Fruit fly (Drosophila melanogaster): ENCODE data around the gene CG15005.

CG15005 gene

DNA sequence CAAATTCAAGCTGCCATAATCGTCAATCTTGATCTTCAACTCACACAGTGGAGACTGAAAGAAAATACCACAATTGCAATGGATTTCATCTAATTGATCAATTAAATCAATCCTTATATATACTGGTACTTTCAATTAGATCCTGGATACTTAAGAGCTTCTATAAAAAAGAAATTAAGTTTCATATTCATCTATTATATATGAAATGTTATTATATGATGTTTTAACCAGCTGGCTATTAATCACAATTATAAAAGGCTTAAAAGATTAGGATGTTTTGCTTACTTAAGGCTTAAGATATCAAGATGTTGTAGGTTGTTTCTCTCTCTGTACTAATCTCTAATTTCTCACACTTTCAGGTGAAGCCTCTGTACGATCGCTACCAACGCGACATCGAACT lies 728 bp upstream of the CG15005 start:
- TF ChIP-seq CG17806 (tag; optimal IDR thresholded peaks at IDR 0.05), result no peak
- TF ChIP-seq Pif1B (GFP tag; optimal IDR thresholded peaks at IDR 0.05), result no peak
- no peak for TF ChIP-seq CG8301 (tag; optimal IDR thresholded peaks at IDR 0.05)
- TF ChIP-seq CG13204 (GFP tag; optimal IDR thresholded peaks at IDR 0.05), result no peak
- no peak for TF ChIP-seq CG4496 (GFP tag; IDR thresholded peaks at IDR 0.05)
- TF ChIP-seq CG15710 (tag; optimal IDR thresholded peaks at IDR 0.05), result no peak
- TF ChIP-seq fd96Ca (GFP tag; IDR thresholded peaks at IDR 0.05), result no peak
- no peak for TF ChIP-seq Snoo (tag; optimal IDR thresholded peaks at IDR 0.05)
- TF ChIP-seq EcR (GFP tag; optimal IDR thresholded peaks at IDR 0.05), result no peak
- TF ChIP-seq gl (tag; optimal IDR thresholded peaks at IDR 0.05), result no peak
- TF ChIP-seq CG34367 (tag; optimal IDR thresholded peaks at IDR 0.05), result no peak
- TF ChIP-seq CG14655 (GFP tag; optimal IDR thresholded peaks at IDR 0.05), result no peak

DNA sequence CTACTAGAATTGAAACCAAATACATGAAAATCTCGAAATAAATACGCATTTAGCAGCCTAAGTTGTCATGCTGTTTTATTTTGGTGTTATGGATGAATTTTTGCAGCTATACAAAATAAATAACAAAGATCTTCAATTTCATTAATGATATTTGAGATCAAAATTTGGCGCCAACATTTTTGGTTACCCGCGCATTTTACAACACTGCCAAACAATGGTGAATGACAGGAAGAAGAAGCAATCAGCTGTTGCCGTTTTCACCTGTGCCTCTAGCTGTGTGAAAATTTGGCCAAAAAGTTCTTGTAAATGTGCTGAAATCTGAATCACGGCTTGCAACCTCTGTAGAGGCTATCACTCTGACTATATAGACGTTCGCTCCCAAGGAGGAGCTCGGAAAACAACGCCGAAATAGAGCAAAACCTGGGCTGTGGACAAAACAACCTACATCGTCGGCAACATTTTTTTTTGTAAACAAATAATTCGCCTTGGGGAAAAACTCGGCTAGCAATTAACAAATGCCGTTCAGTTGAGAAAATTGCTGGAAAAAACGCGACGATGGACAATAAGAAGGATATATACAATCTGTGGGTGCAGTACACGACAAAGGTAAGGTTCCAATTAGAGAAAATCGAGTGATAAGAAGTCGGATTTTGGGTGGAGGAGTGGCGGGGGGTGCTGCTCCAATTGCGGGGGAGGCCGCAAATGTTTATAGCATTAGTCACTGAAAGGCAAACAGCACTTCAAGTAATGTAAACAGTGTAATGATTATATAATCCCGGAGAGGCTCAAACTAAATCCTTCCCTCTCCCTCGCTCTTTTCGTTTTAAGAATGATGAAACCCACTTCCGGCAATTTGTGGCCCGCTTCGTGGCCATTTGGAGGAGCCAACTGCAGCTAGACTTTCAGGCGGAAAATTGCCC lies 10.1 kb downstream of the CG15005 start, which contains the start of gene CG43367:
Gene CG43367 (plus strand): TSS at position 264 of the 920 bp plus-strand sequence.
- TF ChIP-seq CG34367 (tag; optimal IDR thresholded peaks at IDR 0.05) (no peak), EcR (GFP tag; optimal IDR thresholded peaks at IDR 0.05) (no peak), Pif1B (GFP tag; optimal IDR thresholded peaks at IDR 0.05) (no peak), fd96Ca (GFP tag; IDR thresholded peaks at IDR 0.05) (no peak), CG32121 (GFP tag; IDR thresholded peaks at IDR 0.05) (0 out of 2 replicates have a peak, but pooled peaks have one; percentile 14)

DNA sequence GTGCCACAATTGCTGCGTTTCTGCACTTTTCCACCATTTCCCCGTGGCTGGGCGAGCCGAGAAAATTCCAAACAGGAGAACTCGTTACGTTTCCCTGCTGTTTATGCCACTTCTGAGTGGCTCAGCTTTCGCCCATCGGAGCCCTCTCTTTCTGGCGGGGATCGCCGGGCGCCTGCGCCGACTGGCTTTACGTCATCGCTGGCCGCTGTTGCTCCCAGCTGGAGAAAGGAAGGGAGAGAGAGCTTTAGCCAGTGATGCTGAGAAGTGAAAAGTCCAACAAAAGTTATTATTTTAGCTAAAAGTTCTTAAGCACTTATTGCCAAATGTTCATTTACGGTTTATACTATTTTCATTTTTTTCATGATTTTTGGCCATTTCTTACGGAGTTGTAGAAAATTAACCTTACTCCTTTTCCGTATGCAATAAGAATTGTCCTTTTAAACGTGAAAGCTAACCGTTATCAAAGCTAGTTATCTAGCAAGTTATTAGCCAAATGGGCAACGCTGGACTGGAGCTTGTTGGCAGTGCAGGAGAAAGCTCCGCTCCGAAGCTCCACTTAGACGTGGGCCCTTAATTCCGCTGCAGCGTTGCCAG lies 16.1 kb downstream of the CG15005 start, which contains the start of the genes Teh2 and tipE:
Gene Teh2 (minus strand): TSS at position 94 of the 594 bp plus-strand sequence.
Gene tipE (plus strand): TSS at position 570 of the 594 bp plus-strand sequence.
- TF ChIP-seq CG32121 (GFP tag; IDR thresholded peaks at IDR 0.05) (no peak), CG13204 (GFP tag; optimal IDR thresholded peaks at IDR 0.05) (no peak), rn (GFP tag; IDR thresholded peaks at IDR 0.05) (no peak), CG8301 (tag; optimal IDR thresholded peaks at IDR 0.05) (no peak), CG10348 (GFP tag; IDR thresholded peaks at IDR 0.05) (no peak), CG4496 (GFP tag; IDR thresholded peaks at IDR 0.05) (no peak), Pif1B (GFP tag; optimal IDR thresholded peaks at IDR 0.05) (no peak), CG8159 (tag; optimal IDR thresholded peaks at IDR 0.05) (no peak)

DNA sequence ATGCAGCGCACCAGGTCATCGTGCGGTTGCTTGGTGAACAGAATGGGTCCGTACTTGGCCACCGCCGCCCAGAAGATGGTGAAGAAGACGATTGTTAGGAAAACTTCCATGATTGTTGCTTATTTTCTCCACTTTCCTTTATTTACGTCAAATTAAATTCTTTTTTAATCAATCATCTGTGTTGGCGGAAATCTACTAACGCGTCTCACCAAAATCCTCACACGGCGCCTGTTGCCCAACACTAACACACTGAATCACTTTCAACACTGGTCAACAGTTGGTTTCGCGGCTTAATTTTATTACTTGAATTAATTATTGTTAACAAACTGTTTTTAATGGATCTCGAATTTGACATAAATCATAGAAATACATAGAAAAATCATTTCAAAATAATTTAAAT lies 17.5 kb downstream of the CG15005 start, which contains the start of gene VhaM9.7-c:
Gene VhaM9.7-c (minus strand): TSS at position 207 of the 400 bp plus-strand sequence.
- TF ChIP-seq Pif1B (GFP tag; optimal IDR thresholded peaks at IDR 0.05) (no peak), EcR (GFP tag; optimal IDR thresholded peaks at IDR 0.05) (no peak), CG15710 (tag; optimal IDR thresholded peaks at IDR 0.05) (peak; percentile 4), CG14655 (GFP tag; optimal IDR thresholded peaks at IDR 0.05) (no peak), gl (tag; optimal IDR thresholded peaks at IDR 0.05) (no peak), CG32121 (GFP tag; IDR thresholded peaks at IDR 0.05) (no peak), CG8301 (tag; optimal IDR thresholded peaks at IDR 0.05) (no peak), Pif1A (GFP tag; optimal IDR thresholded peaks at IDR 0.05) (no peak), CG17806 (tag; optimal IDR thresholded peaks at IDR 0.05) (no peak), D1 (tag; optimal IDR thresholded peaks at IDR 0.05) (peak; percentile 6), CG34367 (tag; optimal IDR thresholded peaks at IDR 0.05) (no peak), rn (GFP tag; IDR thresholded peaks at IDR 0.05) (0 out of 2 replicates have a peak, but pooled peaks have one; percentile 11), CG4496 (GFP tag; IDR thresholded peaks at IDR 0.05) (no peak), CG13204 (GFP tag; optimal IDR thresholded peaks at IDR 0.05) (no peak), Ets98B (GFP tag; IDR thresholded peaks at IDR 0.05) (no peak), CG8159 (tag; optimal IDR thresholded peaks at IDR 0.05) (peak; percentile 18)

DNA sequence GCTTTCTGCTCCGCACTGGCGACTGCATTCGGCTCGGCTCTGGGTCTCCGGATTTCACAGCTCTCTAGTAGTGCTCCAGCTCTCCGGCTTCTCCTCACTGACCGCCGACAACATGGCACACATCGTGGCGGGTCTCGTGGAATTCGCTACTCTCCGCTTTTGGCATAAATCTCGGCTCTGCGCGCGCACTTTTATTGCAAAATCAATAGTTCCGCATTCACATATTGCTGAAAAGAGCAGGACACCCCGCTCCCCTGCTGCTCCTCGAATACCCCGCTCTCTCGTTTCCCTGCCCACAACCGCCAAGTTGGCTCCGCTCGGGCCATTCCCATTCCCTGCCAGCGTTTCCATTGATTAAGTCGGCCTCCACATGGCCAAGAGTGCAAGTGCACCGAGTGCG lies 18.9 kb downstream of the CG15005 start:
- 0 out of 2 replicates have a peak, but pooled peaks have one; percentile 27 for TF ChIP-seq CG12605 (GFP tag; IDR thresholded peaks at IDR 0.05)
- TF ChIP-seq Ets98B (GFP tag; IDR thresholded peaks at IDR 0.05), result no peak; the same call in 1 of the 2 replicates
- TF ChIP-seq rn (GFP tag; IDR thresholded peaks at IDR 0.05), result no peak

DNA sequence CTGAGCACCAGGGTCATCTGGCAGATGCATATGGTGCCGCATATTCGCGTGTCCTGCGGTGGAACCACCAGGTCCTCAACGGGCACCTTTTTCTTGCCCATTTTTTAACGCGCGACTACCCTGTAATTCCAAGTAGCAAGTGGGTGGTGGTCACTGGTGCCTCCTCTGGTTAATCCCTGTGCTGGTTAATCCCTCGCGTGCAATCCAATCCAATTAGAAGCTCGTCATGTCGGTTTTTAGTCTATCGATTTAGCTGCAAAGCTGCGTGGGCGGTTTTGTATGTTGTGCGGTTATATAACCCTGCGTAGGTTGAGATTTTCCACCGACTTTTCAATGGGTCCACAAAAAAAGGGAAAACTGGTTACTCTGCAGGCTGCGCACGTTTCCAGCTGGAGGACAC lies 19.6 kb downstream of the CG15005 start, which contains the start of gene Teh3:
Gene Teh3 (minus strand): TSS at position 101 of the 400 bp plus-strand sequence.
- no peak for TF ChIP-seq rn (GFP tag; IDR thresholded peaks at IDR 0.05)
- no peak for TF ChIP-seq CG14655 (GFP tag; optimal IDR thresholded peaks at IDR 0.05)
- no peak for TF ChIP-seq CG32121 (GFP tag; IDR thresholded peaks at IDR 0.05)
- TF ChIP-seq CG9948 (tag; optimal IDR thresholded peaks at IDR 0.05), result no peak
- TF ChIP-seq CG8159 (tag; optimal IDR thresholded peaks at IDR 0.05), result no peak
- no peak for TF ChIP-seq CG17806 (tag; optimal IDR thresholded peaks at IDR 0.05)
- no peak for TF ChIP-seq CG13204 (GFP tag; optimal IDR thresholded peaks at IDR 0.05)
- no peak for TF ChIP-seq CG34367 (tag; optimal IDR thresholded peaks at IDR 0.05)
- TF ChIP-seq Ets98B (GFP tag; IDR thresholded peaks at IDR 0.05), result no peak
- no peak for TF ChIP-seq CG10348 (GFP tag; IDR thresholded peaks at IDR 0.05)
- no peak for TF ChIP-seq CG4496 (GFP tag; IDR thresholded peaks at IDR 0.05)
- no peak for TF ChIP-seq D1 (tag; optimal IDR thresholded peaks at IDR 0.05)
- no peak for TF ChIP-seq EcR (GFP tag; optimal IDR thresholded peaks at IDR 0.05)
- no peak for TF ChIP-seq CG8301 (tag; optimal IDR thresholded peaks at IDR 0.05)
- no peak for TF ChIP-seq Snoo (tag; optimal IDR thresholded peaks at IDR 0.05)
- TF ChIP-seq Pif1B (GFP tag; optimal IDR thresholded peaks at IDR 0.05), result no peak
- TF ChIP-seq fd96Ca (GFP tag; IDR thresholded peaks at IDR 0.05), result no peak
- TF ChIP-seq gl (tag; optimal IDR thresholded peaks at IDR 0.05), result no peak
- no peak for TF ChIP-seq CG15710 (tag; optimal IDR thresholded peaks at IDR 0.05)
- no peak for TF ChIP-seq Pif1A (GFP tag; optimal IDR thresholded peaks at IDR 0.05)

Measured in whole organism, pupa.